Fruit fly (Drosophila melanogaster): ENCODE results near the gene CG4239.

The CG4239 gene

dm6 chrX:16422466-16423124 lies 37.5 kb downstream of the CG4239 start, which contains the start of gene hang (continued):
- TF ChIP-seq Fer1 (GFP tag; optimal IDR thresholded peaks at IDR 0.05) = peak; percentile 73
- TF ChIP-seq esg (GFP tag; conservative IDR thresholded peaks at IDR 0.05) = no peak
- peak; percentile 32 for TF ChIP-seq CG2678 (tag; optimal IDR thresholded peaks at IDR 0.05)
- no peak for TF ChIP-seq zfh2 (GFP tag; optimal IDR thresholded peaks at IDR 0.05)
- no peak for TF ChIP-seq Ravus (GFP tag; IDR thresholded peaks at IDR 0.05)
- TF ChIP-seq slp2 (GFP tag; optimal IDR thresholded peaks at IDR 0.05) = no peak
- no peak for TF ChIP-seq Vsx1 (GFP tag; optimal IDR thresholded peaks at IDR 0.05)
- TF ChIP-seq rib (GFP tag; IDR thresholded peaks at IDR 0.05) = peak; percentile 81
- no peak for TF ChIP-seq Lpt (GFP tag; optimal IDR thresholded peaks at IDR 0.05)
- peak; percentile 58; the same call in 1 of the 3 replicates for TF ChIP-seq vnd (GFP tag; IDR thresholded peaks at IDR 0.05; ENCODE audit: partially characterized antibody)
- peak; percentile 53 for TF ChIP-seq CG17829 (tag; optimal IDR thresholded peaks at IDR 0.05)
- TF ChIP-seq CG15269 (tag; optimal IDR thresholded peaks at IDR 0.05) = peak; percentile 2
- no peak for TF ChIP-seq CG6689 (GFP tag; IDR thresholded peaks at IDR 0.05)
- no peak for TF ChIP-seq tll (GFP tag; optimal IDR thresholded peaks at IDR 0.05)
- no peak for TF ChIP-seq CG8359 (GFP tag; optimal IDR thresholded peaks at IDR 0.05; ENCODE audit: borderline replicate concordance)
- TF ChIP-seq CG9797 (GFP tag; optimal IDR thresholded peaks at IDR 0.05) = peak; percentile 91
- TF ChIP-seq CG30403 (GFP tag; optimal IDR thresholded peaks at IDR 0.05) = peak; percentile 36
- peak; percentile 56 for TF ChIP-seq CrebB (tag; optimal IDR thresholded peaks at IDR 0.05)
- peak in 1 of 2 experiments; percentile 30 for TF ChIP-seq Pdp1 (GFP tag; optimal IDR thresholded peaks at IDR 0.05)
- TF ChIP-seq aop (GFP tag; IDR thresholded peaks at IDR 0.05) = no peak
- TF ChIP-seq Dbx (GFP tag; IDR thresholded peaks at IDR 0.05) = peak; percentile 64; the same call in 1 of the 3 replicates
- peak; percentile 29 for TF ChIP-seq CG13624 (GFP tag; optimal IDR thresholded peaks at IDR 0.05)
- TF ChIP-seq CG10267 (tag; optimal IDR thresholded peaks at IDR 0.05) = peak; percentile 50
- 0 out of 3 replicates have a peak, but pooled peaks have one; percentile 28 for TF ChIP-seq CG2199 (GFP tag; IDR thresholded peaks at IDR 0.05)
- peak; percentile 32; the same call in 1 of the 2 replicates for TF ChIP-seq al (GFP tag; IDR thresholded peaks at IDR 0.05)
- no peak for TF ChIP-seq h (optimal IDR thresholded peaks at IDR 0.05)
- TF ChIP-seq MTF-1 (GFP tag; optimal IDR thresholded peaks at IDR 0.05; ENCODE audit: borderline replicate concordance) = peak; percentile 46
- TF ChIP-seq CG16779 (GFP tag; IDR thresholded peaks at IDR 0.05) = 0 out of 2 replicates have a peak, but pooled peaks have one; percentile 49
- TF ChIP-seq Eip74EF (GFP tag; optimal IDR thresholded peaks at IDR 0.05) = peak in 1 of 2 experiments; percentile 43
- TF ChIP-seq en (GFP tag; optimal IDR thresholded peaks at IDR 0.05) = no peak
- TF ChIP-seq Hr39 (optimal IDR thresholded peaks at IDR 0.05) = no peak
- TF ChIP-seq CG9876 (GFP tag; optimal IDR thresholded peaks at IDR 0.05) = peak; percentile 38
- no peak for TF ChIP-seq disco-r (GFP tag; optimal IDR thresholded peaks at IDR 0.05)
- peak; percentile 67 for TF ChIP-seq Hmr (GFP tag; optimal IDR thresholded peaks at IDR 0.05)
- TF ChIP-seq crp (GFP tag; optimal IDR thresholded peaks at IDR 0.05) = no peak
- TF ChIP-seq stwl (tag; optimal IDR thresholded peaks at IDR 0.05) = peak; percentile 31
- no peak for TF ChIP-seq bab2 (GFP tag; optimal IDR thresholded peaks at IDR 0.05)
- peak; percentile 52 for TF ChIP-seq bigmax (GFP tag; optimal IDR thresholded peaks at IDR 0.05)
- TF ChIP-seq so (GFP tag; IDR thresholded peaks at IDR 0.05) = no peak
- peak; percentile 84 for TF ChIP-seq Jarid2 (GFP tag; optimal IDR thresholded peaks at IDR 0.05)
- TF ChIP-seq lilli (GFP tag; optimal IDR thresholded peaks at IDR 0.05) = peak; percentile 25
- TF ChIP-seq eve (GFP tag; optimal IDR thresholded peaks at IDR 0.05) = no peak
- TF ChIP-seq kni (GFP tag; optimal IDR thresholded peaks at IDR 0.05) = no peak
- peak; percentile 5 for TF ChIP-seq wek (GFP tag; optimal IDR thresholded peaks at IDR 0.05)
- TF ChIP-seq CG6854 (GFP tag; optimal IDR thresholded peaks at IDR 0.05) = peak; percentile 66
- no peak for TF ChIP-seq CG3163 (GFP tag; optimal IDR thresholded peaks at IDR 0.05)
- TF ChIP-seq Lim3 (GFP tag; IDR thresholded peaks at IDR 0.05) = no peak
- TF ChIP-seq ken (GFP tag; IDR thresholded peaks at IDR 0.05) = peak; percentile 45; the same call in 1 of the 3 replicates
- no peak for TF ChIP-seq CG15479 (GFP tag; optimal IDR thresholded peaks at IDR 0.05)

Data from whole organism, embryonic.